Worm (Caenorhabditis elegans): ENCODE measurements around the gene W04B5.8.

- TF ChIP-seq klf-2 (GFP tag; conservative IDR thresholded peaks at IDR 0.05) (no peak), ref-1 (GFP tag; conservative IDR thresholded peaks at IDR 0.05) (no peak)
Observed at ce11 chrIII:2384364-2384763, 41.8 kb upstream of the W04B5.8 start.
